Fruit fly (Drosophila melanogaster): Measurements from ENCODE around the gene B4.
A peak's percentile ranks its signal among the peaks of the same experiment; 100 is the strongest.

The B4 gene

DNA sequence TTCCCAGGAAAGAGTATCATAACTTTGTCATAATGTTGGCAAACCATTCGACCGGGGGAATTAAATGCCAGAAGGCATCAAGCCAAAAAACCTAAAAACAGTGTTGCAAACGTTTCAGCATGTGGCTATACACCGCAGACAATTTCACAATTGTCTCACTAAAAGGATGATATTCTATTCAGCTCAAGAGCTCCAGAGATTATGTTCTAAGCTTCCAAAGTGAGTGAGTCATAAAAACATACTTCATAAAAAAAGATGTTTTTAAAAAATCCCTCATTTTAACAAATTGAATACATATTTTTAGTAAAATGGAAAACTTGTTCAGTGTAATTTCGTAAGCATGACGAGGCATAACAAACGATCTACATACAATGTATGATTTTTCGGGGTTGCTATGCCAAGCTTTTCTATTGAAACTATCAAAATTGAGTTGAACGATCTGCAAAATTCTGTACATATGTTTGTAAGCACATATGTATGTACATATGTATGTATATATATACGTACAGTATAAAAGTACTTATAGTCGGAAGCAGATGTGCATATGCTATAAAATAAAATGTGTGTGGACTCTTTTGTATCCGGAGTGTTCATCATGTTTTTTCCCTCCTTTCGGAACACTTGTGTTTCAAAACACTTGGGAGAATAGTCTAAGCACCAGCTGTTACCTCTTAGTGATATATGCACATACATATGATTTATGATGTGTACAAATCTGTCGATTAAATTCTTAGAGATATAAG is 34.0 kb downstream of the B4 start (continued):
- TF ChIP-seq ttk (GFP tag; IDR thresholded peaks at IDR 0.05) (peak; percentile 43), Chrac-16 (GFP tag; optimal IDR thresholded peaks at IDR 0.05) (peak; percentile 24), Aef1 (GFP tag; IDR thresholded peaks at IDR 0.05) (peak; percentile 81), CG17385 (GFP tag; optimal IDR thresholded peaks at IDR 0.05) (peak; percentile 2), row (GFP tag; IDR thresholded peaks at IDR 0.05) (peak; percentile 74), CG8089 (GFP tag; optimal IDR thresholded peaks at IDR 0.05) (peak; percentile 44), chinmo (GFP tag; IDR thresholded peaks at IDR 0.05; ENCODE audit: partially characterized antibody) (no peak), CG4404 (GFP tag; IDR thresholded peaks at IDR 0.05) (peak; percentile 28; the same call in 1 of the 2 replicates), CG4820 (GFP tag; optimal IDR thresholded peaks at IDR 0.05) (peak; percentile 81), sens (GFP tag) (peak; percentile 95), toy (GFP tag; IDR thresholded peaks at IDR 0.05) (peak; percentile 51), wek (GFP tag; optimal IDR thresholded peaks at IDR 0.05) (no peak), pb (GFP tag; optimal IDR thresholded peaks at IDR 0.05) (peak; percentile 80), Poxn (GFP tag; IDR thresholded peaks at IDR 0.05) (peak; percentile 51; the same call in 1 of the 2 replicates), CG17186 (GFP tag; optimal IDR thresholded peaks at IDR 0.05) (peak; percentile 31), CG1832 (GFP tag; optimal IDR thresholded peaks at IDR 0.05) (no peak), CG43689 (GFP tag; IDR thresholded peaks at IDR 0.05) (peak; percentile 55), tap (tag; optimal IDR thresholded peaks at IDR 0.05) (peak; percentile 79), bsh (GFP tag; optimal IDR thresholded peaks at IDR 0.05) (peak in 1 of 2 experiments; percentile 79), run (tag; optimal IDR thresholded peaks at IDR 0.05) (no peak), E2f2 (GFP tag; IDR thresholded peaks at IDR 0.05) (no peak), ase (GFP tag; IDR thresholded peaks at IDR 0.05) (peak; percentile 72), Bdp1 (GFP tag; optimal IDR thresholded peaks at IDR 0.05) (no peak), pan (optimal IDR thresholded peaks at IDR 0.05) (no peak), pan (GFP tag; optimal IDR thresholded peaks at IDR 0.05 in 1 of 2, IDR thresholded peaks at IDR 0.05 in 1 of 2) (peak in 1 of 2 experiments; percentile 86), Dad (GFP tag; optimal IDR thresholded peaks at IDR 0.05) (peak; percentile 78), CG11560 (tag; IDR thresholded peaks at IDR 0.05) (no peak), CG1603 (tag; optimal IDR thresholded peaks at IDR 0.05) (peak; percentile 66), unc-4 (GFP tag; IDR thresholded peaks at IDR 0.05; ENCODE audit: partially characterized antibody) (no peak), wdn (GFP tag; IDR thresholded peaks at IDR 0.05) (peak; percentile 39; the same call in 1 of the 2 replicates), CG16815 (GFP tag; optimal IDR thresholded peaks at IDR 0.05) (no peak), CG7556 (GFP tag; optimal IDR thresholded peaks at IDR 0.05) (peak; percentile 63), dati (GFP tag; IDR thresholded peaks at IDR 0.05) (peak; percentile 52), hkb (optimal IDR thresholded peaks at IDR 0.05) (no peak), hkb (GFP tag; IDR thresholded peaks at IDR 0.05) (peak; percentile 88), nerfin-2 (GFP tag; IDR thresholded peaks at IDR 0.05; ENCODE audit: partially characterized antibody) (no peak), Dip3 (GFP tag; optimal IDR thresholded peaks at IDR 0.05) (peak; percentile 46), C15 (GFP tag; IDR thresholded peaks at IDR 0.05) (peak; percentile 62; the same call in 1 of the 3 replicates), lilli (GFP tag; optimal IDR thresholded peaks at IDR 0.05) (peak; percentile 65), CHES-1-like (GFP tag; optimal IDR thresholded peaks at IDR 0.05) (peak; percentile 29), D (optimal IDR thresholded peaks at IDR 0.05) (no peak), D (GFP tag; optimal IDR thresholded peaks at IDR 0.05) (peak; percentile 54), Atf3 (GFP tag; optimal IDR thresholded peaks at IDR 0.05) (peak; percentile 36), Awh (GFP tag; IDR thresholded peaks at IDR 0.05) (peak; percentile 85), GATAe (GFP tag; conservative IDR thresholded peaks at IDR 0.05) (peak; percentile 17; the same call in 1 of the 2 replicates), maf-S (GFP tag; optimal IDR thresholded peaks at IDR 0.05) (peak; percentile 75), Oli (tag; optimal IDR thresholded peaks at IDR 0.05) (peak; percentile 70), amos (GFP tag; IDR thresholded peaks at IDR 0.05; ENCODE audit: partially characterized antibody) (no peak), CG15696 (tag; optimal IDR thresholded peaks at IDR 0.05) (peak; percentile 48), Fer3 (tag; optimal IDR thresholded peaks at IDR 0.05) (peak; percentile 84), usp (GFP tag; optimal IDR thresholded peaks at IDR 0.05) (no peak)

All from whole organism, embryonic.